Fruit fly (Drosophila melanogaster) whole organism: ENCODE results near the gene Afg3l2.

ENCODE experiments used
- CG8478 ChIP-seq: fragments of >200 bp; optimal IDR thresholded peaks from 2 replicates; lab custom pipeline; 2018; ENCODE audit warnings: inconsistent platforms
- psq ChIP-seq: fragments of >200 bp; optimal IDR thresholded peaks from 2 replicates; lab custom pipeline; 2017

- no peak for TF ChIP-seq CG8478 (lab: Kevin White, UChicago)
- TF ChIP-seq psq (lab: Kevin White, UChicago) = no peak
Observed at dm6 chr3L:17219299-17219698, 22.6 kb downstream of the Afg3l2 start.
